Fruit fly (Drosophila melanogaster): ENCODE measurements around the gene CG3598.

DNA sequence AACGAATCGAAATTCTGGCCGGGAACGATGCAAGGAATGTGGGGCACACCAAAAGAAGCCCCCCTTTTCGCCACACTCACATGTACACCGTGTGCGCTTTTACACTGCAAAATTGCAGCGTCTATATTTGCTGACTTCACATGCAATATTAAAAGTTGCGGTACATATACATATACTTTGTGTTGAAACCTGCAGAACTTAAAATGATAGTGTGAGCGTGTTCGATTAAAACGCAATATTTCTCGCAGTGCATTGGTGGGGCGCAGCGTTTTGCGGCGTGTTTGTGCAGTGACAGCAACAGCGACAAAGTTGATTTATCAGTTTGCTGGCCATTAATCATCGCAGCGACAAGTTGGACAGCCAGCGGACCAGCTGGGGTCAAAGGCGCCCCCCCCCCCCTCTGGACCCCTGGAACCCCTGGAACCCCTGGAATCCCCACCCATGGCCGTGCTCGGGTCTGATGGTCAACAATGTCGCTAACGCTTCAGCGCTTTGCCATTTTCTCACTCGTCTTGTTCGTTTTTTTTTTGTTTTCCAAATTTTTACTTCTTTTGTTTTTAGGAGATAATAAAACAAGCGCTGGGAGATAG, 29.6 kb upstream of the CG3598 start:
- TF ChIP-seq pan (optimal IDR thresholded peaks at IDR 0.05): no peak
- no peak for TF ChIP-seq EcR (GFP tag; optimal IDR thresholded peaks at IDR 0.05)
- no peak for TF ChIP-seq psq (optimal IDR thresholded peaks at IDR 0.05)
- no peak for TF ChIP-seq Dll (optimal IDR thresholded peaks at IDR 0.05)

All from whole organism.